Fruit fly (Drosophila melanogaster): ENCODE data around the gene Src64B.

Gene Src64B

dm6 chr3L:4543807-4544197 lies 82.2 kb downstream of the Src64B start:
- TF ChIP-seq Blimp-1 (GFP tag; optimal IDR thresholded peaks at IDR 0.05) = peak; percentile 35
- TF ChIP-seq vri (GFP tag; optimal IDR thresholded peaks at IDR 0.05) = peak; percentile 96
- TF ChIP-seq CG8319 (GFP tag; optimal IDR thresholded peaks at IDR 0.05) = no peak
- TF ChIP-seq topi (GFP tag; optimal IDR thresholded peaks at IDR 0.05) = no peak
- peak; percentile 1 for TF ChIP-seq Eip93F (GFP tag; optimal IDR thresholded peaks at IDR 0.05)
- TF ChIP-seq fkh (GFP tag; optimal IDR thresholded peaks at IDR 0.05) = peak; percentile 84
- peak in 1 of 2 experiments; percentile 7 for TF ChIP-seq ss (GFP tag; optimal IDR thresholded peaks at IDR 0.05)
- TF ChIP-seq CG6163 (GFP tag; IDR thresholded peaks at IDR 0.05) = peak; percentile 18; the same call in 1 of the 3 replicates
- peak; percentile 66 for TF ChIP-seq svp (GFP tag)
- TF ChIP-seq Hr38 (GFP tag; optimal IDR thresholded peaks at IDR 0.05) = no peak
- TF ChIP-seq Eip78C (GFP tag) = peak; percentile 10

- TF ChIP-seq svp (GFP tag) = peak; percentile 76
- TF ChIP-seq cyc (GFP tag; optimal IDR thresholded peaks at IDR 0.05) = peak; percentile 56
- TF ChIP-seq CG6276 (GFP tag; optimal IDR thresholded peaks at IDR 0.05) = peak; percentile 88
- TF ChIP-seq Hr4 (GFP tag; optimal IDR thresholded peaks at IDR 0.05) = peak; percentile 52
- TF ChIP-seq CG32006 (GFP tag; optimal IDR thresholded peaks at IDR 0.05) = peak; percentile 63
- peak; percentile 72 for TF ChIP-seq CG8319 (GFP tag; optimal IDR thresholded peaks at IDR 0.05)
- TF ChIP-seq lz (GFP tag; optimal IDR thresholded peaks at IDR 0.05) = peak; percentile 54
- peak; percentile 90 for TF ChIP-seq CG16779 (tag; optimal IDR thresholded peaks at IDR 0.05)
- peak; percentile 79 for TF ChIP-seq CG10631 (GFP tag; optimal IDR thresholded peaks at IDR 0.05)
- peak; percentile 34 for TF ChIP-seq dac (GFP tag; optimal IDR thresholded peaks at IDR 0.05)
- TF ChIP-seq Sox15 (GFP tag; optimal IDR thresholded peaks at IDR 0.05) = peak; percentile 26
- peak; percentile 83 for TF ChIP-seq CG6792 (GFP tag; optimal IDR thresholded peaks at IDR 0.05)
- TF ChIP-seq CG34406 (GFP tag; optimal IDR thresholded peaks at IDR 0.05) = peak; percentile 61
- TF ChIP-seq Hr38 (GFP tag; optimal IDR thresholded peaks at IDR 0.05) = no peak
- peak; percentile 87 for TF ChIP-seq Eip75B (GFP tag; optimal IDR thresholded peaks at IDR 0.05)
- peak; percentile 65 for TF ChIP-seq CG15336 (GFP tag; IDR thresholded peaks at IDR 0.05)
- peak; percentile 30 for TF ChIP-seq CG11762 (GFP tag; optimal IDR thresholded peaks at IDR 0.05; ENCODE audit: insufficient read depth)
- peak; percentile 89 for TF ChIP-seq fd85E (GFP tag; optimal IDR thresholded peaks at IDR 0.05)
- peak; percentile 98 for TF ChIP-seq CG9139 (GFP tag; optimal IDR thresholded peaks at IDR 0.05)
- peak; percentile 86 for TF ChIP-seq eg (GFP tag; IDR thresholded peaks at IDR 0.05)
- TF ChIP-seq Eip93F (GFP tag; optimal IDR thresholded peaks at IDR 0.05) = no peak
- TF ChIP-seq acj6 (GFP tag; optimal IDR thresholded peaks at IDR 0.05) = peak; percentile 66
- TF ChIP-seq Hr39 (GFP tag; optimal IDR thresholded peaks at IDR 0.05) = peak; percentile 75
- TF ChIP-seq Eip78C (GFP tag) = peak; percentile 78
- TF ChIP-seq achi (GFP tag; optimal IDR thresholded peaks at IDR 0.05) = peak; percentile 77
- peak; percentile 39; the same call in 1 of the 2 replicates for TF ChIP-seq CG11294 (GFP tag; IDR thresholded peaks at IDR 0.05)
- TF ChIP-seq CG31627 (GFP tag; optimal IDR thresholded peaks at IDR 0.05) = peak; percentile 60
- TF ChIP-seq esn (GFP tag; optimal IDR thresholded peaks at IDR 0.05) = peak; percentile 69
- peak; percentile 93 for TF ChIP-seq CG10669 (GFP tag; optimal IDR thresholded peaks at IDR 0.05)
- peak; percentile 99 for TF ChIP-seq CG6808 (GFP tag; optimal IDR thresholded peaks at IDR 0.05)
- peak; percentile 79 for TF ChIP-seq Sox14 (GFP tag; optimal IDR thresholded peaks at IDR 0.05)
- peak; percentile 67 for TF ChIP-seq OdsH (GFP tag; optimal IDR thresholded peaks at IDR 0.05)
- TF ChIP-seq Ets21C (GFP tag; optimal IDR thresholded peaks at IDR 0.05) = peak; percentile 17
- TF ChIP-seq CG8632 (GFP tag; optimal IDR thresholded peaks at IDR 0.05) = peak; percentile 76
- peak; percentile 96 for TF ChIP-seq Ets96B (tag; optimal IDR thresholded peaks at IDR 0.05)
- peak; percentile 74 for TF ChIP-seq fd59A (GFP tag; optimal IDR thresholded peaks at IDR 0.05)
- TF ChIP-seq topi (GFP tag; optimal IDR thresholded peaks at IDR 0.05) = peak; percentile 40
- peak; percentile 63 for TF ChIP-seq Sox102F (GFP tag; optimal IDR thresholded peaks at IDR 0.05)
- TF ChIP-seq CG6854 (GFP tag; optimal IDR thresholded peaks at IDR 0.05) = peak; percentile 25
- peak; percentile 88 for TF ChIP-seq net (GFP tag; optimal IDR thresholded peaks at IDR 0.05)
- peak; percentile 86 for TF ChIP-seq CG3919 (GFP tag; optimal IDR thresholded peaks at IDR 0.05)
- peak; percentile 96 to 98 for TF ChIP-seq ss (GFP tag; optimal IDR thresholded peaks at IDR 0.05)
- peak; percentile 25 for TF ChIP-seq CG4318 (GFP tag; optimal IDR thresholded peaks at IDR 0.05)
- no peak for TF ChIP-seq Blimp-1 (GFP tag; optimal IDR thresholded peaks at IDR 0.05)
These were observed 82.8 kb downstream of the Src64B start for dm6 chr3L:4543034-4543806.

All from whole organism, prepupa.